Fruit fly (Drosophila melanogaster): ENCODE results near the gene pip.

Gene pip

DNA sequence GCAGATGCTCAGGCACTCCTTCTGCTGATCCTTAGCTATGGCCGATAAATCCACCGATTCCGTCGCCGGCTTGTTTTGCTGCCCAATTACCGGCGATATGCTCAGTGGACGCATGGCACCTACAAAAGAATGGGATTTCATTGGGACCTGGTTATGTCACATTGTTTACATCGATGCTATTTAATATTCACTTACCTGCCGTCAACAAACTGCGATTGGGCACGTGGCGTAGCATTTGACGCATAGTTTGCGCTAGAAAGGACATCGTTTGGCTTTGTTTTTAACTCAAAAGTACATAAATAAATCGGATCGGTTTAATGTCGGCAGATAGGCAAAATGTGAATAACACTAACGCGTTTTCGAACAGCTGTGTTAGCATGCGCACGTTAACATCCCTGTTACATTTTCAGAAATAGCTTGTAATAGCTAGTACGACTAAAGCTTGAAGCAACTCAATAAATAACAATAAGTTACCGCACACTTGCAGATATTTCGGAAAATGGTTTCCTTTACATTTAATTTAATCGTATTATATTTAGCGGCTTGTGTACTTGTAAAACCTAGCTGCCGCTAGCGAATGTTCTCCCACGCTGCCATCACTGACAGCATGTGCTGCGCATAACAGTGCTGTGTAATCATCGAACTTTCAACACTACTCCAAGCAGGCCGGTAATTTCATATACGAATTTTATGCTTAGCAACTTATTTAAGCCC lies 82.5 kb downstream of the pip start, which contains the start of the genes mRpL21 and rept (continued):
- TF ChIP-seq CG2875 (GFP tag; optimal IDR thresholded peaks at IDR 0.05) = no peak
- no peak for TF ChIP-seq zf30C (GFP tag; optimal IDR thresholded peaks at IDR 0.05)
- TF ChIP-seq CG6175 (GFP tag; IDR thresholded peaks at IDR 0.05) = no peak
- no peak for TF ChIP-seq ssp (GFP tag; IDR thresholded peaks at IDR 0.05)
- TF ChIP-seq CG4617 (GFP tag; optimal IDR thresholded peaks at IDR 0.05; ENCODE audit: borderline replicate concordance) = peak; percentile 54
- TF ChIP-seq gsb (GFP tag; IDR thresholded peaks at IDR 0.05) = no peak
- no peak for TF ChIP-seq CG11560 (tag; IDR thresholded peaks at IDR 0.05)
- no peak for TF ChIP-seq gsb-n (tag; optimal IDR thresholded peaks at IDR 0.05)
- peak; percentile 70 for TF ChIP-seq nmo (GFP tag; optimal IDR thresholded peaks at IDR 0.05)
- peak; percentile 50 for TF ChIP-seq CG15514 (GFP tag; optimal IDR thresholded peaks at IDR 0.05)
- no peak for TF ChIP-seq H15 (GFP tag; IDR thresholded peaks at IDR 0.05)
- TF ChIP-seq Nf-YB (GFP tag; optimal IDR thresholded peaks at IDR 0.05) = peak; percentile 5
- peak; percentile 57 for TF ChIP-seq ind (GFP tag; optimal IDR thresholded peaks at IDR 0.05)
- TF ChIP-seq Antp (GFP tag; optimal IDR thresholded peaks at IDR 0.05) = peak; percentile 16
- peak; percentile 60 for TF ChIP-seq CG4424 (GFP tag; optimal IDR thresholded peaks at IDR 0.05)
- TF ChIP-seq wek (GFP tag; optimal IDR thresholded peaks at IDR 0.05) = no peak
- TF ChIP-seq pfk (GFP tag; optimal IDR thresholded peaks at IDR 0.05) = no peak
- TF ChIP-seq CG32772 (GFP tag; IDR thresholded peaks at IDR 0.05) = no peak
- TF ChIP-seq ATbp (GFP tag; optimal IDR thresholded peaks at IDR 0.05) = no peak
- peak; percentile 27 for TF ChIP-seq CG10565 (GFP tag; optimal IDR thresholded peaks at IDR 0.05)
- no peak for TF ChIP-seq Blimp-1 (GFP tag; optimal IDR thresholded peaks at IDR 0.05)
- TF ChIP-seq Aef1 (GFP tag; IDR thresholded peaks at IDR 0.05) = 0 out of 3 replicates have a peak, but pooled peaks have one; percentile 13
- TF ChIP-seq Nf-YA (GFP tag; IDR thresholded peaks at IDR 0.05) = no peak
- TF ChIP-seq Atf-2 (GFP tag; optimal IDR thresholded peaks at IDR 0.05) = peak; percentile 28
- peak; percentile 29 for TF ChIP-seq CG34376 (GFP tag; optimal IDR thresholded peaks at IDR 0.05)
- TF ChIP-seq en (GFP tag; optimal IDR thresholded peaks at IDR 0.05) = no peak
- TF ChIP-seq CG6272 (GFP tag; IDR thresholded peaks at IDR 0.05) = peak; percentile 53; the same call in 1 of the 2 replicates
- peak in 1 of 2 experiments; percentile 43 for TF ChIP-seq tll (GFP tag; optimal IDR thresholded peaks at IDR 0.05)
- no peak for TF ChIP-seq CG4360 (GFP tag; IDR thresholded peaks at IDR 0.05)
- TF ChIP-seq dimm (GFP tag; IDR thresholded peaks at IDR 0.05) = no peak
- TF ChIP-seq cato (GFP tag; optimal IDR thresholded peaks at IDR 0.05; ENCODE audit: borderline replicate concordance) = no peak
- no peak for TF ChIP-seq CG43689 (GFP tag; IDR thresholded peaks at IDR 0.05)
- TF ChIP-seq Med (GFP tag) = peak; percentile 96
- no peak for TF ChIP-seq Hand (GFP tag; optimal IDR thresholded peaks at IDR 0.05)
- no peak for TF ChIP-seq CG31388 (GFP tag; optimal IDR thresholded peaks at IDR 0.05)
- TF ChIP-seq ewg (GFP tag; optimal IDR thresholded peaks at IDR 0.05) = peak; percentile 79
- TF ChIP-seq Bdp1 (GFP tag; optimal IDR thresholded peaks at IDR 0.05) = peak; percentile 51
- TF ChIP-seq CG11456 (GFP tag; IDR thresholded peaks at IDR 0.05) = peak; percentile 54; the same call in 1 of the 3 replicates
- peak; percentile 47 for TF ChIP-seq CrebB (tag; optimal IDR thresholded peaks at IDR 0.05)
- no peak for TF ChIP-seq br (optimal IDR thresholded peaks at IDR 0.05)
- TF ChIP-seq sima (GFP tag; optimal IDR thresholded peaks at IDR 0.05) = no peak
- peak; percentile 81 for TF ChIP-seq twi (tag; optimal IDR thresholded peaks at IDR 0.05)
- no peak for TF ChIP-seq C15 (GFP tag; IDR thresholded peaks at IDR 0.05)
- TF ChIP-seq D19A (tag; optimal IDR thresholded peaks at IDR 0.05) = no peak
- peak; percentile 31 to 94 for TF ChIP-seq Pdp1 (GFP tag; optimal IDR thresholded peaks at IDR 0.05)
- no peak for TF ChIP-seq HmgD (GFP tag; optimal IDR thresholded peaks at IDR 0.05)
- TF ChIP-seq lilli (GFP tag; optimal IDR thresholded peaks at IDR 0.05) = peak; percentile 80
- TF ChIP-seq Bteb2 (GFP tag; optimal IDR thresholded peaks at IDR 0.05) = peak; percentile 55
- peak; percentile 67 for TF ChIP-seq CG12659 (GFP tag; optimal IDR thresholded peaks at IDR 0.05)
- peak; percentile 51 for TF ChIP-seq Adf1 (GFP tag; IDR thresholded peaks at IDR 0.05)
